Fruit fly (Drosophila melanogaster) whole organism, adult: ENCODE measurements around the gene Pif1B.
A peak's percentile ranks its signal among the peaks of the same experiment; 100 is the strongest.

Experiments
- CG33017 ChIP-seq: fragments of 200-800 bp; sonication (Bioruptor generic); optimal IDR thresholded peaks from 2 replicates; lab custom pipeline; 2018; ENCODE audit warnings: missing biosample characterization, mild to moderate bottlenecking, missing genetic modification characterization, moderate library complexity
- cnc ChIP-seq, 2 experiments: fragments of >200 bp; optimal IDR thresholded peaks; 2 replicates each; lab custom pipeline; 2017
- tj ChIP-seq: fragments of 200-800 bp; sonication (Bioruptor generic); optimal IDR thresholded peaks from 3 replicates; lab custom pipeline; 2017; ENCODE audit warnings: missing biosample characterization, mild to moderate bottlenecking, missing genetic modification characterization, moderate library complexity
- toe ChIP-seq: fragments of 200-800 bp; sonication (Bioruptor generic); optimal IDR thresholded peaks from 2 replicates; lab custom pipeline; 2016; ENCODE audit warnings: missing biosample characterization, missing genetic modification characterization

- TF ChIP-seq cnc (optimal IDR thresholded peaks at IDR 0.05; lab: Kevin White, UChicago) (no peak), CG33017 (tag; lab: Kevin White, UChicago) (peak; percentile 34), toe (GFP tag; lab: Kevin White, UChicago) (no peak), tj (GFP tag; lab: Kevin White, UChicago) (peak; percentile 19)
Measured at dm6 chr3R:8821623-8822022, 20.6 kb upstream of the Pif1B start, which contains the start of gene CG8369.
